Worm (Caenorhabditis elegans) whole organism, late embryonic: ENCODE measurements around the gene vab-2.

Experiments
- C08G9.2 ChIP-seq: sonication (generic microtip); optimal IDR thresholded peaks from 2 replicates; lab custom pipeline; 2016; ENCODE audit warnings: mild to moderate bottlenecking, missing genetic modification characterization, moderate library complexity, missing compliant biosample characterization
- F13H6.1 ChIP-seq: sonication (generic microtip); optimal IDR thresholded peaks from 2 replicates; lab custom pipeline; 2016; ENCODE audit warnings: missing genetic modification characterization, missing compliant biosample characterization
- K09A11.1 ChIP-seq: sonication (generic microtip); optimal IDR thresholded peaks from 2 replicates; lab custom pipeline; 2017; ENCODE audit warnings: antibody characterized with exemption, mild to moderate bottlenecking, missing genetic modification characterization, missing compliant biosample characterization; ENCODE audit not compliant: insufficient read depth
- ceh-14 ChIP-seq: sonication (generic microtip); optimal IDR thresholded peaks from 2 replicates; lab custom pipeline; 2016; ENCODE audit warnings: missing genotype, missing genetic modification characterization, missing compliant biosample characterization
- ceh-2 ChIP-seq: sonication (generic microtip); optimal IDR thresholded peaks from 2 replicates; lab custom pipeline; 2016; ENCODE audit warnings: missing genotype, missing genetic modification characterization, missing compliant biosample characterization
- ceh-30 ChIP-seq: fragments of 150-350 bp; optimal IDR thresholded peaks from 2 replicates; lab custom pipeline; 2014; ENCODE audit warnings: missing biosample characterization, missing genetic modification characterization
- ceh-31 ChIP-seq: sonication (generic microtip); optimal IDR thresholded peaks from 2 replicates; lab custom pipeline; 2016; ENCODE audit warnings: missing genetic modification characterization, missing compliant biosample characterization
- ceh-45 ChIP-seq: fragments of 200-800 bp; sonication (Bioruptor generic); IDR thresholded peaks from 2 replicates; pipeline ENCODE4 v1.3.6; 2022; ENCODE audit warnings: missing genetic modification reagents, missing genetic modification characterization, missing compliant biosample characterization
- dve-1 ChIP-seq: sonication (generic microtip); optimal IDR thresholded peaks from 2 replicates; lab custom pipeline; 2017; ENCODE audit warnings: antibody characterized with exemption, mild to moderate bottlenecking, missing genetic modification characterization, missing compliant biosample characterization
- elt-2 ChIP-seq: sonication (generic microtip); optimal IDR thresholded peaks from 2 replicates; lab custom pipeline; 2016; ENCODE audit warnings: missing genetic modification reagents, missing genetic modification characterization, missing compliant biosample characterization
- elt-4 ChIP-seq: sonication (generic microtip); optimal IDR thresholded peaks from 2 replicates; lab custom pipeline; 2016; ENCODE audit warnings: missing genetic modification characterization, missing compliant biosample characterization
- ets-4 ChIP-seq: sonication (generic microtip); optimal IDR thresholded peaks from 2 replicates; lab custom pipeline; 2016; ENCODE audit warnings: missing genetic modification characterization, missing compliant biosample characterization
- fax-1 ChIP-seq: sonication (generic microtip); optimal IDR thresholded peaks from 2 replicates; lab custom pipeline; 2016; ENCODE audit warnings: missing genotype, missing genetic modification characterization, missing compliant biosample characterization
- fkh-6 ChIP-seq: sonication (generic microtip); optimal IDR thresholded peaks from 2 replicates; lab custom pipeline; 2016; ENCODE audit warnings: missing genetic modification characterization, missing compliant biosample characterization
- gmeb-2 ChIP-seq: sonication (generic microtip); optimal IDR thresholded peaks from 2 replicates; lab custom pipeline; 2016; ENCODE audit warnings: missing genetic modification characterization, inconsistent platforms, missing compliant biosample characterization
- hlh-13 ChIP-seq: fragments of 200-800 bp; sonication (Bioruptor generic); optimal IDR thresholded peaks from 2 replicates; lab custom pipeline; 2018; ENCODE audit warnings: mild to moderate bottlenecking, missing genetic modification characterization, missing compliant biosample characterization
- hlh-8 ChIP-seq: sonication (generic microtip); optimal IDR thresholded peaks from 2 replicates; lab custom pipeline; 2016; ENCODE audit warnings: missing genotype, missing genetic modification characterization, missing compliant biosample characterization
- madf-2 ChIP-seq: sonication (generic microtip); optimal IDR thresholded peaks from 2 replicates; lab custom pipeline; 2017; ENCODE audit warnings: missing genetic modification characterization, missing compliant biosample characterization
- mec-3 ChIP-seq: sonication (generic microtip); optimal IDR thresholded peaks from 2 replicates; lab custom pipeline; 2016; ENCODE audit warnings: borderline replicate concordance, missing genetic modification characterization, missing compliant biosample characterization
- nfya-1 ChIP-seq: sonication (generic microtip); optimal IDR thresholded peaks from 2 replicates; lab custom pipeline; 2017; ENCODE audit warnings: missing genetic modification characterization, mild to moderate bottlenecking, missing compliant biosample characterization, antibody characterized with exemption, moderate library complexity
- nhr-232 ChIP-seq: sonication (generic microtip); optimal IDR thresholded peaks from 2 replicates; lab custom pipeline; 2016; ENCODE audit warnings: missing genetic modification characterization, missing compliant biosample characterization
- odd-2 ChIP-seq: sonication (generic microtip); optimal IDR thresholded peaks from 2 replicates; lab custom pipeline; 2017; ENCODE audit warnings: antibody characterized with exemption, mild to moderate bottlenecking, missing genetic modification characterization, missing compliant biosample characterization
- pag-3 ChIP-seq: sonication (generic microtip); optimal IDR thresholded peaks from 2 replicates; lab custom pipeline; 2016; ENCODE audit warnings: missing compliant biosample characterization, missing genetic modification characterization, borderline replicate concordance
- pha-4 ChIP-seq: fragments of 150-350 bp; optimal IDR thresholded peaks from 2 replicates; lab custom pipeline; 2018; ENCODE audit warnings: missing biosample characterization, missing genetic modification reagents, missing genetic modification characterization
- pqm-1 ChIP-seq: sonication (generic microtip); optimal IDR thresholded peaks from 2 replicates; lab custom pipeline; 2016; ENCODE audit warnings: missing genetic modification characterization, missing compliant biosample characterization
- ref-2 ChIP-seq: sonication (generic microtip); optimal IDR thresholded peaks from 2 replicates; lab custom pipeline; 2016; ENCODE audit warnings: missing genetic modification characterization, missing compliant biosample characterization
- rnt-1 ChIP-seq: sonication (generic microtip); optimal IDR thresholded peaks from 2 replicates; lab custom pipeline; 2016; ENCODE audit warnings: missing genetic modification characterization, missing compliant biosample characterization
- sdc-2 ChIP-seq: sonication (generic microtip); optimal IDR thresholded peaks from 2 replicates; lab custom pipeline; 2016; ENCODE audit warnings: missing genotype, missing genetic modification characterization, missing compliant biosample characterization
- sox-2 ChIP-seq: fragments of 200-800 bp; sonication (Bioruptor generic); IDR thresholded peaks from 2 replicates; pipeline ENCODE4 v1.3.6; 2022; ENCODE audit warnings: missing genetic modification reagents, missing genetic modification characterization, missing compliant biosample characterization
- tbx-2 ChIP-seq: sonication (generic microtip); optimal IDR thresholded peaks from 2 replicates; lab custom pipeline; 2016; ENCODE audit warnings: missing genetic modification characterization, missing compliant biosample characterization
- tbx-7 ChIP-seq: sonication (generic microtip); optimal IDR thresholded peaks from 2 replicates; lab custom pipeline; 2016; ENCODE audit warnings: missing genotype, missing genetic modification characterization, missing compliant biosample characterization
- unc-3 ChIP-seq, 2 experiments: fragments of 200-800 bp in 1 of 2; sonication (Bioruptor generic) in 1 of 2; sonication (generic microtip) in 1 of 2; conservative IDR thresholded peaks in 1 of 2; optimal IDR thresholded peaks in 1 of 2; 2 replicates each; pipeline versions ENCODE4 v1.3.6 to Lab custom; 2016 to 2022; ENCODE audit warnings: missing compliant biosample characterization in 2 of 2, missing genetic modification characterization in 2 of 2, missing genetic modification reagents in 1 of 2
- unc-42 ChIP-seq: sonication (generic microtip); optimal IDR thresholded peaks from 2 replicates; lab custom pipeline; 2016; ENCODE audit warnings: missing genotype, missing genetic modification characterization, missing compliant biosample characterization
- zip-5 ChIP-seq: sonication (generic microtip); optimal IDR thresholded peaks from 2 replicates; lab custom pipeline; 2016; ENCODE audit warnings: missing genetic modification characterization, missing compliant biosample characterization
- ztf-16 ChIP-seq: sonication (generic microtip); optimal IDR thresholded peaks from 2 replicates; lab custom pipeline; 2017; ENCODE audit warnings: missing genetic modification characterization, missing compliant biosample characterization

vab-2 gene

DNA sequence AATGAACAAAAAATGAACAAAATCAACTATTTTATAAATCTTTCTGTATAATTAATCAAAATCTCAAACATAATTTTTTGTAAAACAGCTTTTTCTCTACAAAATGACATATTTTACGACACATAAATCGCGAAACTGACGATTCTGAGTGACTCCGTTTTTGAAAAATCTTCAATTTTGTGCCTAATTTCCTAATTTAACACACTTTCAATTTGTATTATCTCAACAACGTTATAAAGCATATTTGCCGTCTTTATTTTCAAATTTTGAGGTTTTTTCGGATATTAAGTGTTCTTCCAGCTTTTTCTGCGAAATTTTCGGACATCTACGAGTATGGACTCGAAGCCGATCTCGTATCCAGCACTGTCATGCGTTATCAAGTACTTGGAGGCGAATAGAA lies 38.6 kb upstream of the vab-2 start, which contains the start of gene fbxc-47:
TSS of gene fbxc-47 (plus strand) at position 301 of the 400 bp plus-strand sequence.
- TF ChIP-seq sdc-2 (tag; lab: Kevin White, UChicago) (no peak), sox-2 (GFP tag; lab: Robert Waterston, UW) (no peak), ceh-30 (tag; lab: Kevin White, UChicago) (no peak), odd-2 (tag; lab: Kevin White, UChicago) (no peak), pha-4 (tag; lab: Kevin White, UChicago) (no peak), mec-3 (tag; lab: Kevin White, UChicago) (no peak), hlh-13 (GFP tag; lab: Kevin White, UChicago) (no peak), K09A11.1 (tag; lab: Kevin White, UChicago) (no peak), ztf-16 (no peak), pag-3 (tag; lab: Kevin White, UChicago) (no peak), pqm-1 (tag; lab: Kevin White, UChicago) (no peak)

DNA sequence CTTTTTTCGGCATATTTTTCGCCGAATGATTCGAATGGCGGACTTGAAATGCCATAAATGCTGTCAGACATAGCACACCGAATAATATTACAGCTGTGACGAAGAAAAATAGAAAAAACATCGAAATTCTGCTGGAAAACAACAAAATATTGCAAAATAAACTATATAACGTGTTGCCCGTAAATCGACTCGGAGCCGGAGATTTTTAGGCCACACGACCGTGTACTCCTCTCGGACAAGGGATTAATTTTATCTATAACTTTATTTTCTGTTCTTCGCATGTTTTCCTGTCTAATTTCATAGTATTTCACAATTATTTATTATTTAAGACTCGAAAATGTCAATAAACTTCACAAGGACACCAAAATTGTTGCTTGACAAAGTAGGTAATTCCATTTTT lies 36.6 kb upstream of the vab-2 start, which contains the start of the genes algn-14 and M02B7.2:
TSS of gene algn-14 (minus strand) at position 175 of the 400 bp plus-strand sequence.
TSS of gene M02B7.2 (plus strand) at position 330 of the 400 bp plus-strand sequence.
- no peak for TF ChIP-seq ceh-45 (GFP tag; lab: Robert Waterston, UW)
- peak; percentile 40 for TF ChIP-seq rnt-1
- peak; percentile 77 for TF ChIP-seq ceh-2 (tag; lab: Kevin White, UChicago)
- TF ChIP-seq sdc-2 (tag; lab: Kevin White, UChicago), result peak; percentile 1
- TF ChIP-seq hlh-13 (GFP tag; lab: Kevin White, UChicago), result no peak
- peak; percentile 60 for TF ChIP-seq zip-5 (tag; lab: Kevin White, UChicago)
- TF ChIP-seq ceh-31 (tag; lab: Kevin White, UChicago), result peak; percentile 88
- peak; percentile 11 for TF ChIP-seq nfya-1
- peak; percentile 1 for TF ChIP-seq fax-1
- peak; percentile 83 for TF ChIP-seq C08G9.2 (tag; lab: Kevin White, UChicago)
- peak; percentile 70 for TF ChIP-seq ref-2 (tag; lab: Kevin White, UChicago)
- TF ChIP-seq mec-3 (tag; lab: Kevin White, UChicago), result peak; percentile 42
- TF ChIP-seq tbx-2 (tag; lab: Kevin White, UChicago), result peak; percentile 76
- TF ChIP-seq elt-2 (tag; lab: Kevin White, UChicago), result peak; percentile 37
- peak; percentile 71 for TF ChIP-seq hlh-8 (tag; lab: Kevin White, UChicago)
- peak; percentile 73 for TF ChIP-seq tbx-7 (tag; lab: Kevin White, UChicago)
- peak; percentile 47 for TF ChIP-seq unc-42 (tag; lab: Kevin White, UChicago)
- no peak for TF ChIP-seq ceh-14 (tag; lab: Kevin White, UChicago)
- TF ChIP-seq unc-3 (GFP tag; conservative IDR thresholded peaks at IDR 0.05; lab: Robert Waterston, UW), result no peak
- no peak for TF ChIP-seq unc-3 (tag; optimal IDR thresholded peaks at IDR 0.05; lab: Kevin White, UChicago)
- TF ChIP-seq ets-4 (tag; lab: Kevin White, UChicago), result peak; percentile 62

DNA sequence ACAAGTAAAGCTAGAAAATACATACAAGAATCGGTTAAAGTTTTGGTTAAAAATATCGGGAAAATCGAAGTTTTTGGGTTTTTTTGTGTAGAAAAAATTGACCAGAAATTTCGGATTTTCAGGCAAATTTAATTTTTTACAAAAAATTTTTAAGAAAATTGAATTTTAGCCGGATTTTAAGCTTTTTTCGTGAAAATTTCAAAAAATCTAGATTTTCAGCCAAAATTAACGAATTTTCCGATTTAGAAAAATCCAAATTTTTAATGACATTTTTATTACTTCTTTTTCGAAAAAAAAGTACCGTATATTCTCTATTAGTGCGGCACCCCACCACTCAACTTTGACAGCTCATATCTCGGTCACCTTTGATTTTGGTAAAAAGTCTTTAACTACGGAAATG lies 34.3 kb upstream of the vab-2 start, which contains the start of gene osm-3:
TSS of gene osm-3 (minus strand) at position 101 of the 400 bp plus-strand sequence.
- no peak for TF ChIP-seq nhr-232 (tag; lab: Kevin White, UChicago)
- no peak for TF ChIP-seq elt-4
- no peak for TF ChIP-seq F13H6.1 (tag; lab: Kevin White, UChicago)
- no peak for TF ChIP-seq gmeb-2 (tag; lab: Kevin White, UChicago)
- no peak for TF ChIP-seq ceh-30 (tag; lab: Kevin White, UChicago)
- TF ChIP-seq C08G9.2 (tag; lab: Kevin White, UChicago), result no peak

DNA sequence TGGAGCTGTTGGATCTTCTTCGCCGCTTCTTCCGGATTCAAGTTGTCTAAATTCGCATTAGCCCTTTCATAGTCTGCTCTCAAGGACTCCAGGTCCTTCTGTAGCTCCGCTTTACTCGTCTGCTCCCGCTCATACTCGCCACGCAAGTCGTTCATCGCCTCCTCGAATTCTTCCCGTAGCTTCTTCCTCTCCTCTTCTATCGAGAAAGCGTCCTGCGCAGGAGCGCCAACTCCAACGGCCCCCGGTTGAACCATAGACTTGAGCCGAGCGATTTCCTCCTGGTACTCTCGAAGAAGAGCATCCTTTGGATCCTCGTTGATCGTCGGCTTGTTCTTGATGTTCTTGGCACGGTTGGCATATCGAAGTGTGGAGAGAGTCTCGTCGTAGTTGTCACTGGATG lies 30.8 kb upstream of the vab-2 start:
- peak; percentile 33 for TF ChIP-seq mec-3 (tag; lab: Kevin White, UChicago)
- TF ChIP-seq C08G9.2 (tag; lab: Kevin White, UChicago), result no peak

DNA sequence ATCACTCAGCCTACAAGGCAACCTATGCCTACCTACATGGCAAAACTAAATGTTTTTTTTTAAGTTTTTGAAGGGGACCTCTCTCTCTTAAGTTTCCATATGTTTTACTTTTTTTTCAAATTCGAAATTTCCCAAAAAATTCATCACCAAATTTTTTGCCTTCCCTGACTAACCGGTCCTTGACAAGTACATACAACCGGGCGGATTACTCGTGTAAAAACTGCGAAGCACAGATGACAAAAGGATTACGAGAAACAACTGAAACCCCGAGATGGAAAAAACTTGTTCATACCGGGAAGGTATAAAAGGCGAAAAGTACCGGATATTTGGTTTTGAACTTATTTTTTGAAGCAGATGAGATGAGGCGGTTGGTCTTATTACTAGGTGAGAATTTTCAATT lies 27.8 kb upstream of the vab-2 start, which contains the start of gene K09B3.1:
TSS of gene K09B3.1 (plus strand) at position 301 of the 400 bp plus-strand sequence.
- TF ChIP-seq gmeb-2 (tag; lab: Kevin White, UChicago) (no peak), elt-2 (tag; lab: Kevin White, UChicago) (no peak), fkh-6 (tag; lab: Kevin White, UChicago) (no peak), madf-2 (tag; lab: Kevin White, UChicago) (no peak), pha-4 (tag; lab: Kevin White, UChicago) (no peak), dve-1 (tag; lab: Kevin White, UChicago) (no peak), ref-2 (tag; lab: Kevin White, UChicago) (no peak)
